Worm (Caenorhabditis elegans) whole organism, late embryonic: ENCODE measurements around the gene gei-6.

Source experiments
- K02D7.2 ChIP-seq: sonication (generic microtip); optimal IDR thresholded peaks from 2 replicates; lab custom pipeline; 2017; ENCODE audit warnings: mild to moderate bottlenecking, missing genetic modification characterization, missing compliant biosample characterization
- ama-1 ChIP-seq: fragments of 150-350 bp; optimal IDR thresholded peaks from 2 replicates; lab custom pipeline; 2014
- fkh-10 ChIP-seq: fragments of 150-350 bp; optimal IDR thresholded peaks from 2 replicates; lab custom pipeline; 2014; ENCODE audit warnings: missing biosample characterization, missing genetic modification reagents, missing genetic modification characterization
- fkh-6 ChIP-seq: sonication (generic microtip); optimal IDR thresholded peaks from 2 replicates; lab custom pipeline; 2016; ENCODE audit warnings: missing genetic modification characterization, missing compliant biosample characterization
- hlh-8 ChIP-seq: sonication (generic microtip); optimal IDR thresholded peaks from 2 replicates; lab custom pipeline; 2016; ENCODE audit warnings: missing genotype, missing genetic modification characterization, missing compliant biosample characterization
- nhr-11 ChIP-seq: fragments of 150-350 bp; optimal IDR thresholded peaks from 2 replicates; lab custom pipeline; 2014; ENCODE audit warnings: missing biosample characterization, missing genetic modification characterization
- odd-2 ChIP-seq: sonication (generic microtip); optimal IDR thresholded peaks from 2 replicates; lab custom pipeline; 2017; ENCODE audit warnings: antibody characterized with exemption, mild to moderate bottlenecking, missing genetic modification characterization, missing compliant biosample characterization
- pqm-1 ChIP-seq: sonication (generic microtip); optimal IDR thresholded peaks from 2 replicates; lab custom pipeline; 2016; ENCODE audit warnings: missing genetic modification characterization, missing compliant biosample characterization
- sdc-2 ChIP-seq: sonication (generic microtip); optimal IDR thresholded peaks from 2 replicates; lab custom pipeline; 2016; ENCODE audit warnings: missing genotype, missing genetic modification characterization, missing compliant biosample characterization
- unc-86 ChIP-seq: sonication (generic microtip); optimal IDR thresholded peaks from 2 replicates; lab custom pipeline; 2016; ENCODE audit warnings: missing genetic modification characterization, missing compliant biosample characterization

DNA sequence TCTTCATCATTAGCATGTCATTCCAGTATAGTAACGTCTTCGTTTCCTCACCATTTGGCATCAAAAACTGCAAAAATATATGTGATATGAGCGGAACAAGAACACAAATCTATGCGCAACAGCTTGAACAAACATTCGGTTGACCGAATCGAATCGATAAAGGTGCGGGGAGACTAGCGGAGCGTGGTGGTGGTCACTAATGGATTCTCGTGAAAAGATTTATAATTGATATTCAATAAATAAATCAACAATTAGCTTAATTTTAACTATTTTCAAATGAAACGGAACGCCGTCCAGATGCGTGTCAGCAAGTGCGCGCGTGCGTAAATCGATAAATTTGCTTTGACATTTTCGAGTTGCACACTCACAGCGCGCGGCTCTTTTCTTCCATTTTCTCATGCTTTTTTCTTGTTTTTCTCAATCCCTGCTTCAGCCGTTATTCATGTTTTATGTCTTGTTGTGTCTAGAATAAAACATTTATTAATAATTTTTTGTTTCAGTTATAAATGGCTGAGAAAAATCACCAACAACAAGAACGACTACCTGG is 9.6 kb downstream of the gei-6 start, which contains the start of the genes C13F10.8, C13F10.6 and kxd-1:
- no peak for TF ChIP-seq pqm-1 (tag; lab: Kevin White, UChicago)
- TF ChIP-seq ama-1 = no peak
- TF ChIP-seq nhr-11 (tag; lab: Kevin White, UChicago) = no peak
- TF ChIP-seq K02D7.2 = no peak
- TF ChIP-seq fkh-10 (GFP tag; lab: Kevin White, UChicago) = no peak
- TF ChIP-seq unc-86 (tag; lab: Kevin White, UChicago) = no peak
- TF ChIP-seq odd-2 (tag; lab: Kevin White, UChicago) = no peak
- TF ChIP-seq hlh-8 (tag; lab: Kevin White, UChicago) = no peak
- no peak for TF ChIP-seq sdc-2 (tag; lab: Kevin White, UChicago)
- no peak for TF ChIP-seq fkh-6
